Worm (Caenorhabditis elegans) whole organism, L1 larva: ENCODE measurements around the gene gpr-2.
"Not testable (repeated sequence)": the region's sequence is repeated elsewhere in the genome, so short reads cannot be mapped to it uniquely, and the experiment has no call there.

Experiments used
- Y116A8C.19 ChIP-seq: sonication (generic microtip); optimal IDR thresholded peaks from 2 replicates; lab custom pipeline; 2016; ENCODE audit warnings: missing compliant biosample characterization, missing genetic modification characterization, borderline replicate concordance
- blmp-1 ChIP-seq: fragments of 150-350 bp; optimal IDR thresholded peaks from 2 replicates; lab custom pipeline; 2014; ENCODE audit warnings: missing biosample characterization, missing genetic modification characterization
- ceh-8 ChIP-seq: fragments of 200-800 bp; sonication (Bioruptor generic); optimal IDR thresholded peaks from 2 replicates; lab custom pipeline; 2018; ENCODE audit warnings: mild to moderate bottlenecking, missing genetic modification characterization, moderate library complexity, missing compliant biosample characterization
- ceh-88 ChIP-seq: fragments of 200-800 bp; sonication (Bioruptor generic); IDR thresholded peaks from 2 replicates; pipeline ENCODE4 v1.3.6; 2022; ENCODE audit warnings: missing genetic modification characterization, missing compliant biosample characterization
- ces-1 ChIP-seq: fragments of 150-350 bp; optimal IDR thresholded peaks from 2 replicates; lab custom pipeline; 2014; ENCODE audit warnings: missing biosample characterization, missing genetic modification reagents, missing genetic modification characterization
- dpl-1 ChIP-seq, 3 experiments: fragments of 150-350 bp in 2 of 3; sonication (generic microtip) in 1 of 3; optimal IDR thresholded peaks; 2 replicates each; lab custom pipeline; 2014 to 2017; ENCODE audit warnings: missing biosample characterization in 3 of 3, missing genetic modification characterization in 3 of 3, missing genetic modification reagents in 3 of 3
- efl-1 ChIP-seq, 4 experiments: fragments of 150-350 bp; optimal IDR thresholded peaks in 3 of 4; peaks in 1 of 4; 1 replicate in 1 of 4; 2 replicates in 3 of 4; lab custom pipeline; 2014; ENCODE audit warnings: missing biosample characterization in 2 of 4, missing genetic modification characterization in 2 of 4, missing genetic modification reagents in 2 of 4
- efl-3 ChIP-seq: fragments of 200-800 bp; sonication (Bioruptor generic); optimal IDR thresholded peaks from 2 replicates; lab custom pipeline; 2018; ENCODE audit warnings: mild to moderate bottlenecking, missing genetic modification characterization, missing compliant biosample characterization
- elt-3 ChIP-seq, 6 experiments: fragments of 150-350 bp in 1 of 6; sonication (generic microtip); optimal IDR thresholded peaks; 2 replicates each; lab custom pipeline; 2017 to 2018; ENCODE audit warnings: missing biosample characterization in 6 of 6, missing genetic modification characterization in 6 of 6, inconsistent platforms in 1 of 6
- fkh-8 ChIP-seq: sonication (generic microtip); optimal IDR thresholded peaks from 2 replicates; lab custom pipeline; 2016; ENCODE audit warnings: mild to moderate bottlenecking, missing genetic modification characterization, missing compliant biosample characterization
- fos-1 ChIP-seq: fragments of 150-350 bp; optimal IDR thresholded peaks from 2 replicates; lab custom pipeline; 2014; ENCODE audit warnings: missing biosample characterization, missing genetic modification characterization
- grh-1 ChIP-seq: fragments of 200-800 bp; sonication (Bioruptor generic); IDR thresholded peaks from 2 replicates; pipeline ENCODE4 v1.3.6; 2022; ENCODE audit warnings: missing genetic modification reagents, missing genetic modification characterization, missing compliant biosample characterization
- irx-1 ChIP-seq: sonication (generic microtip); optimal IDR thresholded peaks from 2 replicates; lab custom pipeline; 2016; ENCODE audit warnings: missing genetic modification characterization, missing compliant biosample characterization
- isw-1 ChIP-seq: fragments of 200-800 bp; sonication (Bioruptor generic); IDR thresholded peaks from 2 replicates; pipeline ENCODE4 v1.3.6; 2022; ENCODE audit warnings: missing genetic modification characterization, missing compliant biosample characterization
- jun-1 ChIP-seq: fragments of 150-350 bp; optimal IDR thresholded peaks from 2 replicates; lab custom pipeline; 2014; ENCODE audit warnings: missing biosample characterization, missing genetic modification reagents, missing genetic modification characterization
- lin-14 ChIP-seq: fragments of 200-800 bp; sonication (Bioruptor generic); optimal IDR thresholded peaks from 2 replicates; lab custom pipeline; 2018; ENCODE audit warnings: mild to moderate bottlenecking, missing genetic modification characterization, moderate library complexity, missing compliant biosample characterization
- lin-15B ChIP-seq: fragments of 150-350 bp; sonication (generic microtip); optimal IDR thresholded peaks from 3 replicates; lab custom pipeline; 2014; ENCODE audit warnings: missing biosample characterization, missing genetic modification characterization
- lin-35 ChIP-seq, 2 experiments: fragments of 150-350 bp; optimal IDR thresholded peaks; 2 replicates each; lab custom pipeline; 2014; ENCODE audit warnings: missing biosample characterization in 2 of 2, missing genetic modification characterization in 2 of 2, missing genetic modification reagents in 2 of 2
- lin-39 ChIP-seq: fragments of 150-350 bp; optimal IDR thresholded peaks from 2 replicates; lab custom pipeline; 2014; ENCODE audit warnings: missing biosample characterization, missing genetic modification reagents, missing genetic modification characterization
- lir-3 ChIP-seq: sonication (generic microtip); optimal IDR thresholded peaks from 2 replicates; lab custom pipeline; 2016; ENCODE audit warnings: mild to moderate bottlenecking, missing genetic modification characterization, moderate library complexity, missing compliant biosample characterization; ENCODE audit not compliant: poor library complexity
- nhr-19 ChIP-seq: fragments of 200-800 bp; sonication (Bioruptor generic); conservative IDR thresholded peaks from 2 replicates; pipeline ENCODE4 v1.3.6; 2022; ENCODE audit warnings: missing genetic modification characterization, missing compliant biosample characterization
- nhr-20 ChIP-seq: sonication (generic microtip); optimal IDR thresholded peaks from 2 replicates; lab custom pipeline; 2016; ENCODE audit warnings: mild to moderate bottlenecking, missing genetic modification characterization, missing compliant biosample characterization
- nhr-28 ChIP-seq: fragments of 150-350 bp; optimal IDR thresholded peaks from 2 replicates; lab custom pipeline; 2014; ENCODE audit warnings: missing biosample characterization, missing genetic modification characterization
- nhr-47 ChIP-seq: sonication (generic microtip); optimal IDR thresholded peaks from 2 replicates; lab custom pipeline; 2016; ENCODE audit warnings: mild to moderate bottlenecking, missing genetic modification characterization, moderate library complexity, missing compliant biosample characterization
- nhr-71 ChIP-seq: sonication (generic microtip); optimal IDR thresholded peaks from 2 replicates; lab custom pipeline; 2016; ENCODE audit warnings: mild to moderate bottlenecking, missing genetic modification characterization, moderate library complexity, missing compliant biosample characterization
- nhr-77 ChIP-seq: fragments of 150-350 bp; optimal IDR thresholded peaks from 2 replicates; lab custom pipeline; 2014; ENCODE audit warnings: missing biosample characterization, missing genetic modification characterization
- nhr-85 ChIP-seq: sonication (generic microtip); peaks from one replicate; lab custom pipeline; 2016; ENCODE audit warnings: missing genetic modification characterization, inconsistent platforms, missing compliant biosample characterization
- nhr-90 ChIP-seq: sonication (generic microtip); optimal IDR thresholded peaks from 2 replicates; lab custom pipeline; 2016; ENCODE audit warnings: mild to moderate bottlenecking, missing genetic modification characterization, missing compliant biosample characterization; ENCODE audit not compliant: poor library complexity
- pqm-1 ChIP-seq: sonication (generic microtip); optimal IDR thresholded peaks from 3 replicates; lab custom pipeline; 2017; ENCODE audit warnings: missing biosample characterization, missing genetic modification characterization
- rnt-1 ChIP-seq: sonication (generic microtip); optimal IDR thresholded peaks from 2 replicates; lab custom pipeline; 2016; ENCODE audit warnings: mild to moderate bottlenecking, missing genetic modification characterization, moderate library complexity, missing compliant biosample characterization
- skn-1 ChIP-seq: fragments of 150-350 bp; optimal IDR thresholded peaks from 2 replicates; lab custom pipeline; 2014; ENCODE audit warnings: missing biosample characterization, missing genetic modification characterization
- snpc-4 ChIP-seq: fragments of 150-350 bp; optimal IDR thresholded peaks from 2 replicates; lab custom pipeline; 2014; ENCODE audit warnings: missing biosample characterization, missing genetic modification characterization
- snu-23 ChIP-seq: sonication (generic microtip); optimal IDR thresholded peaks from 2 replicates; lab custom pipeline; 2016; ENCODE audit warnings: missing genetic modification characterization, missing compliant biosample characterization
- sox-4 ChIP-seq: sonication (generic microtip); optimal IDR thresholded peaks from 2 replicates; lab custom pipeline; 2016; ENCODE audit warnings: missing genetic modification characterization, missing compliant biosample characterization
- swsn-7 ChIP-seq: sonication (generic microtip); optimal IDR thresholded peaks from 2 replicates; lab custom pipeline; 2016; ENCODE audit warnings: missing genetic modification characterization, missing compliant biosample characterization
- tlp-1 ChIP-seq: fragments of 150-350 bp; optimal IDR thresholded peaks from 2 replicates; lab custom pipeline; 2014; ENCODE audit warnings: missing biosample characterization, missing genetic modification characterization
- unc-30 ChIP-seq: sonication (generic microtip); optimal IDR thresholded peaks from 2 replicates; lab custom pipeline; 2017; ENCODE audit warnings: missing biosample characterization, missing genetic modification characterization
- unc-98 ChIP-seq: fragments of 200-800 bp; sonication (Bioruptor generic); IDR thresholded peaks from 2 replicates; pipeline ENCODE4 v1.3.6; 2022; ENCODE audit warnings: missing genetic modification characterization, missing compliant biosample characterization

Gene gpr-2

ce11 chrIII:9433576-9434107 lies 40.7 kb upstream of the gpr-2 start, which contains the start of gene cpar-1:
TSS of gene cpar-1 (plus strand) at chrIII:9434057.
- no peak for TF ChIP-seq efl-1 (optimal IDR thresholded peaks at IDR 0.05; lab: Kevin White, UChicago)
- peak in 1 of 2 experiments; percentile 12 for TF ChIP-seq efl-1 (GFP tag; optimal IDR thresholded peaks at IDR 0.05 in 1 of 2; lab: Kevin White, UChicago)
- no peak for TF ChIP-seq unc-98
- peak; percentile 21 for TF ChIP-seq nhr-85

- no peak for TF ChIP-seq fkh-8 (tag; lab: Kevin White, UChicago)
These were observed 33.3 kb upstream of the gpr-2 start, which contains the start of gene T26G10.5 for ce11 chrIII:9426301-9426700. TSS of gene T26G10.5 (minus strand) at chrIII:9426401.

- not testable (repeated sequence) for TF ChIP-seq irx-1 (tag; lab: Kevin White, UChicago); Y116A8C.19 (tag; lab: Kevin White, UChicago); dpl-1 (GFP tag; optimal IDR thresholded peaks at IDR 0.05; lab: Kevin White, UChicago)
These were observed 27.3 kb upstream of the gpr-2 start, which contains the start of gene T26G10.4 for ce11 chrIII:9420231-9420630. TSS of gene T26G10.4 (plus strand) at chrIII:9420531.

ce11 chrIII:9413340-9413739 lies 20.4 kb upstream of the gpr-2 start, which contains the start of gene T26G10.3:
TSS of gene T26G10.3 (minus strand) at chrIII:9413440.
- TF ChIP-seq efl-1 (optimal IDR thresholded peaks at IDR 0.05; lab: Kevin White, UChicago): no peak
- peak in 1 of 2 experiments; percentile 14 for TF ChIP-seq efl-1 (GFP tag; optimal IDR thresholded peaks at IDR 0.05 in 1 of 2; lab: Kevin White, UChicago)
- TF ChIP-seq nhr-71 (tag; lab: Kevin White, UChicago): no peak
- TF ChIP-seq, all 84 proteins: peak for 1

- TF ChIP-seq snpc-4 (tag; lab: Kevin White, UChicago) (peak; percentile 95), rnt-1 (peak; percentile 33), nhr-19 (GFP tag; lab: Robert Waterston, UW) (peak; percentile 64), nhr-20 (peak; percentile 30), snu-23 (peak; percentile 12), grh-1 (GFP tag; lab: Robert Waterston, UW) (peak; percentile 54; the same call in 1 of the 2 replicates), isw-1 (peak; percentile 49), dpl-1 (GFP tag; optimal IDR thresholded peaks at IDR 0.05; lab: Kevin White, UChicago) (peak in 2 of 3 experiments; percentile 19 to 26), nhr-71 (tag; lab: Kevin White, UChicago) (peak; percentile 40), lin-14 (GFP tag; lab: Kevin White, UChicago) (peak; percentile 29), efl-1 (optimal IDR thresholded peaks at IDR 0.05; lab: Kevin White, UChicago) (peak; percentile 21 to 50), efl-1 (GFP tag; optimal IDR thresholded peaks at IDR 0.05 in 1 of 2; lab: Kevin White, UChicago) (peak; percentile 30 to 54), lin-35 (GFP tag; optimal IDR thresholded peaks at IDR 0.05; lab: Kevin White, UChicago) (peak in 1 of 2 experiments; percentile 43), lin-15B (tag; lab: Kevin White, UChicago) (peak; percentile 61), nhr-47 (tag; lab: Kevin White, UChicago) (peak; percentile 35)
These were observed 15.3 kb upstream of the gpr-2 start for ce11 chrIII:9408304-9408703.

ce11 chrIII:9406600-9406999 lies 13.6 kb upstream of the gpr-2 start, which contains the start of gene T26G10.1:
TSS of gene T26G10.1 (minus strand) at chrIII:9406641.
- no peak for TF ChIP-seq ces-1
- TF ChIP-seq lin-14 (GFP tag; lab: Kevin White, UChicago): peak; percentile 82
- peak; percentile 83 for TF ChIP-seq lin-15B (tag; lab: Kevin White, UChicago)
- TF ChIP-seq skn-1 (tag; lab: Kevin White, UChicago): peak; percentile 48
- peak; percentile 84 for TF ChIP-seq swsn-7
- TF ChIP-seq jun-1: peak; percentile 54
- peak; percentile 74 for TF ChIP-seq ceh-88 (GFP tag; lab: Robert Waterston, UW)
- TF ChIP-seq nhr-47 (tag; lab: Kevin White, UChicago): peak; percentile 87
- TF ChIP-seq isw-1: peak; percentile 91
- peak in 1 of 6 experiments; percentile 33 for TF ChIP-seq elt-3 (tag; optimal IDR thresholded peaks at IDR 0.05; lab: Kevin White, UChicago)
- TF ChIP-seq pqm-1 (tag; lab: Kevin White, UChicago): no peak
- TF ChIP-seq unc-30 (tag; lab: Kevin White, UChicago): no peak
- TF ChIP-seq blmp-1: peak; percentile 93
- TF ChIP-seq fos-1 (tag; lab: Kevin White, UChicago): peak; percentile 64
- TF ChIP-seq nhr-77 (tag; lab: Kevin White, UChicago): peak; percentile 34
- TF ChIP-seq ceh-8 (GFP tag; lab: Kevin White, UChicago): peak; percentile 71
- TF ChIP-seq nhr-28 (tag; lab: Kevin White, UChicago): no peak
- peak; percentile 79 for TF ChIP-seq rnt-1
- TF ChIP-seq lin-39: peak; percentile 68
- no peak for TF ChIP-seq tlp-1
- TF ChIP-seq lir-3: peak; percentile 67
- no peak for TF ChIP-seq efl-3 (GFP tag; lab: Kevin White, UChicago)
- TF ChIP-seq nhr-90: peak; percentile 78
- TF ChIP-seq dpl-1 (GFP tag; optimal IDR thresholded peaks at IDR 0.05; lab: Kevin White, UChicago): peak; percentile 73 to 79 (median 78)
- TF ChIP-seq sox-4 (tag; lab: Kevin White, UChicago): peak; percentile 50
- peak; percentile 91 for TF ChIP-seq nhr-19 (GFP tag; lab: Robert Waterston, UW)
